Fruit fly (Drosophila melanogaster) whole organism, pupa: Measurements from ENCODE around the gene Grp170.

Experiments
- CG14655 ChIP-seq: fragments of 200-800 bp; sonication (Bioruptor generic); optimal IDR thresholded peaks from 3 replicates; lab custom pipeline; 2017; ENCODE audit warnings: mild to moderate bottlenecking, missing biosample characterization, missing genetic modification reagents, missing genetic modification characterization
- CG17806 ChIP-seq: fragments of 200-800 bp; sonication (Bioruptor generic); optimal IDR thresholded peaks from 2 replicates; lab custom pipeline; 2018; ENCODE audit warnings: missing biosample characterization, mild to moderate bottlenecking, missing genetic modification characterization, moderate library complexity
- CG32121 ChIP-seq: fragments of 200-800 bp; sonication (Bioruptor generic); IDR thresholded peaks from 2 replicates; pipeline ENCODE4 v1.3.6; 2022; ENCODE audit warnings: missing biosample characterization, missing genetic modification characterization
- CG8301 ChIP-seq: fragments of 200-800 bp; sonication (Bioruptor generic); optimal IDR thresholded peaks from 2 replicates; lab custom pipeline; 2018; ENCODE audit warnings: missing biosample characterization, mild to moderate bottlenecking, missing genetic modification characterization
- CG9948 ChIP-seq: fragments of 200-800 bp; sonication (Bioruptor generic); optimal IDR thresholded peaks from 2 replicates; lab custom pipeline; 2018; ENCODE audit warnings: missing biosample characterization, mild to moderate bottlenecking, missing genetic modification characterization, moderate library complexity
- Snoo ChIP-seq: fragments of 200-800 bp; sonication (Bioruptor generic); optimal IDR thresholded peaks from 3 replicates; lab custom pipeline; 2017; ENCODE audit warnings: missing biosample characterization, mild to moderate bottlenecking, missing genetic modification characterization, inconsistent platforms
- fd96Ca ChIP-seq: fragments of 200-800 bp; sonication (Bioruptor generic); IDR thresholded peaks from 3 replicates; pipeline ENCODE4 v1.3.6; 2022; ENCODE audit warnings: missing biosample characterization, missing genetic modification characterization

- TF ChIP-seq CG17806 (tag; lab: Kevin White, UChicago) = no peak
- TF ChIP-seq CG14655 (GFP tag; lab: Kevin White, UChicago) = no peak
- TF ChIP-seq CG32121 = no peak
- TF ChIP-seq Snoo (tag; lab: Kevin White, UChicago) = no peak
- TF ChIP-seq CG9948 (tag; lab: Kevin White, UChicago) = no peak
- TF ChIP-seq fd96Ca (GFP tag; lab: Robert Waterston, UW) = no peak
- TF ChIP-seq CG8301 (tag; lab: Kevin White, UChicago) = no peak
Measured at dm6 chrX:2278782-2279304, 4.0 kb upstream of the Grp170 start.
